Worm (Caenorhabditis elegans): Measurements from ENCODE around the gene dlhd-1.
"Not testable (repeated sequence)": the region's sequence is repeated elsewhere in the genome, so short reads cannot be mapped to it uniquely, and the experiment has no call there.

Gene dlhd-1

ce11 chrII:1138618-1139017 is 33.3 kb downstream of the dlhd-1 start:
- no peak for TF ChIP-seq nhr-77 (tag; optimal IDR thresholded peaks at IDR 0.05)
- no peak for TF ChIP-seq nhr-129 (tag; optimal IDR thresholded peaks at IDR 0.05)
- TF ChIP-seq snpc-4 (tag; optimal IDR thresholded peaks at IDR 0.05) = no peak
- TF ChIP-seq fos-1 (tag; optimal IDR thresholded peaks at IDR 0.05) = peak; percentile 60
- no peak for TF ChIP-seq elt-3 (tag; optimal IDR thresholded peaks at IDR 0.05)
- peak; percentile 4 for TF ChIP-seq crh-2 (tag; optimal IDR thresholded peaks at IDR 0.05)
- TF ChIP-seq sma-9 (GFP tag; optimal IDR thresholded peaks at IDR 0.05) = peak; percentile 42
- no peak for TF ChIP-seq sma-9 (tag; optimal IDR thresholded peaks at IDR 0.05)
- TF ChIP-seq ZK546.5 (tag; optimal IDR thresholded peaks at IDR 0.05) = no peak
- TF ChIP-seq R02D3.7 (tag; optimal IDR thresholded peaks at IDR 0.05) = no peak
- no peak for TF ChIP-seq lsy-2 (tag; optimal IDR thresholded peaks at IDR 0.05)
- no peak for TF ChIP-seq nhr-21 (tag; optimal IDR thresholded peaks at IDR 0.05)
- TF ChIP-seq C34F6.9 (tag; optimal IDR thresholded peaks at IDR 0.05) = no peak

ce11 chrII:1136485-1136884 is 35.4 kb downstream of the dlhd-1 start, which contains the start of gene pod-2:
Gene pod-2 (plus strand): TSS chrII:1136785.
- no peak for TF ChIP-seq crh-2 (tag; optimal IDR thresholded peaks at IDR 0.05)
- TF ChIP-seq gmeb-1 (tag; optimal IDR thresholded peaks at IDR 0.05) = no peak
- TF ChIP-seq lsy-2 (tag; optimal IDR thresholded peaks at IDR 0.05) = no peak
- TF ChIP-seq aly-2 (tag; optimal IDR thresholded peaks at IDR 0.05) = no peak
- TF ChIP-seq sma-9 (GFP tag; optimal IDR thresholded peaks at IDR 0.05) = no peak
- TF ChIP-seq sma-9 (tag; optimal IDR thresholded peaks at IDR 0.05) = no peak
- no peak for TF ChIP-seq nhr-25 (tag; optimal IDR thresholded peaks at IDR 0.05)
- no peak for TF ChIP-seq F13H6.1 (tag; optimal IDR thresholded peaks at IDR 0.05)
- no peak for TF ChIP-seq nhr-10 (tag; optimal IDR thresholded peaks at IDR 0.05)

DNA sequence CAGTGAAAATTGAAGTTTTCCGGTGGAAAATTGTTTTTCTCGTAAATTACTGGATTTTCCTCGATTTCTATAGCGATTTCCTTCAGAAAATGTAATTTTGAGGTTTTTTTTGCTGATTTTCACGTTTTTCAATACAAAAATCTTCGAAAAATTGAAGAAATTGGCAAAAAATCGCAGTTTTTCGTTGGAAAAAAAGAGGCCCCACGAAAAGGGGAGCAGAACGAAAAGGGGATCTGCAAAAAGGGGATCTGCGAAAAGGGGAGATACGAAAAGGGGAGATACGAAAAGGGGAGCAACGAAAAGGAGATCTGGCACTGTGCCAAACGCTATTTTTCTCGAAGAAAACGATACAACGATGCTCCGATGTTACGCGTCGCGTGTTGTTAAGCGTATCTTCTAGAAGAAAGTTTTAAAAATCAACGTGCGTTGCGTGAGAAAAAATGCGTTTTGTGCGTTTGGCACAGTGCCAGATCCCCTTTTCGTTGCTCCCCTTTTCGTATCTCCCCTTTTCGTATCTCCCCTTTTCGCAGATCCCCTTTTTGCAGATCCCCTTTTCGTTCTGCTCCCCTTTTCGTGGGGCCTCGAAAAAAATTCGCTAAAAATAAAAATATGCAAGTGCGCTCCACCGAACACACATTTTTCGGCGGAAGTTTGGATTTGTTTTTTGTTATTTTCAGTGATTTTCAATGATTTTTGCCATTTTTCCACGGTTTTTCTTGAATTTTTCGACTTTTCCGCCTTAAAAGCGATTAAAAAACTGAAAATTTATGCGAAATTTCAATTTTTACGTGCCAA is 37.4 kb downstream of the dlhd-1 start:
- TF ChIP-seq F13H6.1 (tag; optimal IDR thresholded peaks at IDR 0.05) = peak; percentile 60
- peak; percentile 23 for TF ChIP-seq nhr-21 (tag; optimal IDR thresholded peaks at IDR 0.05)
- peak; percentile 38 for TF ChIP-seq lin-13 (GFP tag; optimal IDR thresholded peaks at IDR 0.05)
- TF ChIP-seq lsy-2 (tag; optimal IDR thresholded peaks at IDR 0.05) = peak in 1 of 2 experiments; percentile 21
- TF ChIP-seq sma-9 (GFP tag; optimal IDR thresholded peaks at IDR 0.05) = peak; percentile 20
- TF ChIP-seq sma-9 (tag; optimal IDR thresholded peaks at IDR 0.05) = not testable (repeated sequence)
- TF ChIP-seq sma-3 (GFP tag; optimal IDR thresholded peaks at IDR 0.05) = peak; percentile 74
- peak; percentile 71 for TF ChIP-seq gmeb-1 (tag; optimal IDR thresholded peaks at IDR 0.05)
- TF ChIP-seq unc-55 (GFP tag; optimal IDR thresholded peaks at IDR 0.05) = peak; percentile 53
- peak; percentile 0 for TF ChIP-seq nhr-129 (tag; optimal IDR thresholded peaks at IDR 0.05)
- peak; percentile 20 for TF ChIP-seq C34F6.9 (tag; optimal IDR thresholded peaks at IDR 0.05)

DNA sequence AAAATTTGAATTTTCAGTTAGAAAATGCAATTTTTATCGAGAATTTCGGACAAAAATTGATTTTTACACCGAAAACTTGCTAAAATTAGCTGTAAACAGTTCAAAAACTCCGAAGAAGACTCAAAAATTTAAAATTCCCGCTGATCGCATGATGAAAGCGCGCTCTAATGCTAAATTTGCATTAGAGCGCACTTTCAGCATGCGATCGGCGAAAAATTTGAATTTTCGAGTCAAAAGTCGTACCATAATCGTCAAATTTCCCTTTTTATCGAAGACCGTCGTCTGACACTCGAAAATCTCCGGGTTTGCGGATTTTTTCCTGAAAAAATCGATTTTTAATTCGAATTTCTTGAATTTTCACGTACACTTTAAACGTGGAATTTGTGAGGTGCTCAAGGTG is 38.6 kb downstream of the dlhd-1 start:
- no peak for TF ChIP-seq crh-2 (tag; optimal IDR thresholded peaks at IDR 0.05)
- TF ChIP-seq Y55F3AM.14 (GFP tag; optimal IDR thresholded peaks at IDR 0.05) = no peak
- no peak for TF ChIP-seq lin-39 (tag; optimal IDR thresholded peaks at IDR 0.05)
- no peak for TF ChIP-seq nhr-10 (tag; optimal IDR thresholded peaks at IDR 0.05)
- no peak for TF ChIP-seq ZK546.5 (tag; optimal IDR thresholded peaks at IDR 0.05)
- TF ChIP-seq aly-2 (tag; optimal IDR thresholded peaks at IDR 0.05) = no peak
- TF ChIP-seq elt-1 (tag; optimal IDR thresholded peaks at IDR 0.05) = no peak
- TF ChIP-seq lin-13 (GFP tag; optimal IDR thresholded peaks at IDR 0.05) = no peak
- no peak for TF ChIP-seq egl-27 (tag; optimal IDR thresholded peaks at IDR 0.05)
- no peak for TF ChIP-seq unc-39 (tag; optimal IDR thresholded peaks at IDR 0.05)
- TF ChIP-seq nhr-12 (tag; optimal IDR thresholded peaks at IDR 0.05) = no peak

DNA sequence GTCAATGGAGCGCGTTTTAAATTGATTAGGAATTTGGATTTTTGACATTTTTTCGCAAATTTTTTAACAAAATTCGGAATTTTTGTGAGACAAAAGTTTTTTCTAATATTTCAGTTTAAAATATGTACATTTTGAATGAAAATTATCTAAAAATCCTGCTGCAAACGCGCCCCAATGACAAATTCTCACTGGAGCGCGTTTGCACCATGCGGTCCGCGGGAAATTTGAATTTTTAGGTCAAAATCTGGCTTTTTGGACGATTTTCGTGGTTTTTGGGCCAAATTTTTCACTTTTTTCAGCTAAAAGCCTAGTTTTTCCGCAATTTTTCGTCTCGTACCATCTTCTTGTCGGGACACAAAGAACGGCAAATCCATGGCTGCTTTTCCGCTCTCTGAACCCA is 39.2 kb downstream of the dlhd-1 start:
- no peak for TF ChIP-seq egl-27 (tag; optimal IDR thresholded peaks at IDR 0.05)
- no peak for TF ChIP-seq mbf-1 (tag; optimal IDR thresholded peaks at IDR 0.05)
- TF ChIP-seq nhr-23 (tag; optimal IDR thresholded peaks at IDR 0.05) = no peak
- TF ChIP-seq sma-9 (GFP tag; optimal IDR thresholded peaks at IDR 0.05) = no peak
- no peak for TF ChIP-seq sma-9 (tag; optimal IDR thresholded peaks at IDR 0.05)
- TF ChIP-seq aly-2 (tag; optimal IDR thresholded peaks at IDR 0.05) = no peak
- TF ChIP-seq zag-1 (tag; optimal IDR thresholded peaks at IDR 0.05) = no peak
- TF ChIP-seq mdl-1 (tag; optimal IDR thresholded peaks at IDR 0.05) = no peak
- no peak for TF ChIP-seq mab-5 (tag; optimal IDR thresholded peaks at IDR 0.05)
- no peak for TF ChIP-seq elt-3 (tag; optimal IDR thresholded peaks at IDR 0.05)
- no peak for TF ChIP-seq lsy-2 (tag; optimal IDR thresholded peaks at IDR 0.05)

All from whole organism, L2 larva.